Fruit fly (Drosophila melanogaster): ENCODE results near the gene CycJ.
A peak's percentile ranks its signal among the peaks of the same experiment; 100 is the strongest.

CycJ gene

DNA sequence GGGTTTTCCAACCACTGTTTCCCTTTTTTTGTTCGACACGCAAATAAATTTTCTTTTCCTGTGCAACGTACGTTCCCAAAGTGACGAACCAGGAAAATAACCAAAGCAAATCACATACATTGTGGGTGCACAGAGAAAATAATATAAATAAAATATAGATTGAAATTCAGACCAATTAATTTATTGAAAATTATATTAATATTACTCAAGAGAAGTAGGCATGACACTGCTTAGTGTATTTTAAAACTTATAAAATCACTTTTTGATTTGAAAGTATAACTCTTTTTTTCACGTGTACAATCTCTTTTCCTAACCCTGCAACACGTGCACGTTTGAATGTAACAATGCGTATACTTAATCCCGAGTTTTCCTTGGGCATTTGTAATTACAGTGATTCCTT, 30.4 kb downstream of the CycJ start (continued):
- no peak for TF ChIP-seq dac (GFP tag; optimal IDR thresholded peaks at IDR 0.05)
- no peak for TF ChIP-seq CG34406 (GFP tag; optimal IDR thresholded peaks at IDR 0.05)
- no peak for TF ChIP-seq achi (GFP tag; optimal IDR thresholded peaks at IDR 0.05)
- no peak for TF ChIP-seq pdm3 (GFP tag; optimal IDR thresholded peaks at IDR 0.05)
- no peak for TF ChIP-seq CG1621 (tag; optimal IDR thresholded peaks at IDR 0.05)
- no peak for TF ChIP-seq fkh (GFP tag; optimal IDR thresholded peaks at IDR 0.05)
- TF ChIP-seq Hr39 (GFP tag; optimal IDR thresholded peaks at IDR 0.05) = no peak
- peak; percentile 30 for TF ChIP-seq CG32006 (GFP tag; optimal IDR thresholded peaks at IDR 0.05)
- no peak for TF ChIP-seq Eip75B (GFP tag; optimal IDR thresholded peaks at IDR 0.05)
- no peak for TF ChIP-seq CG10631 (GFP tag; optimal IDR thresholded peaks at IDR 0.05)
- TF ChIP-seq Met (GFP tag; optimal IDR thresholded peaks at IDR 0.05) = no peak
- no peak for TF ChIP-seq ss (GFP tag; optimal IDR thresholded peaks at IDR 0.05)
- no peak for TF ChIP-seq CG11902 (GFP tag; optimal IDR thresholded peaks at IDR 0.05)
- TF ChIP-seq Ets96B (tag; optimal IDR thresholded peaks at IDR 0.05) = no peak
- TF ChIP-seq Smox (GFP tag; optimal IDR thresholded peaks at IDR 0.05) = no peak
- TF ChIP-seq Eip93F (GFP tag; optimal IDR thresholded peaks at IDR 0.05) = no peak
- no peak for TF ChIP-seq Gug (GFP tag; IDR thresholded peaks at IDR 0.05)
- no peak for TF ChIP-seq Sox14 (GFP tag; optimal IDR thresholded peaks at IDR 0.05)
- 0 out of 3 replicates have a peak, but pooled peaks have one; percentile 25 for TF ChIP-seq eg (GFP tag; IDR thresholded peaks at IDR 0.05)
- TF ChIP-seq Eip78C (GFP tag) = peak; percentile 55
- peak; percentile 19 for TF ChIP-seq svp (GFP tag)
- no peak for TF ChIP-seq vri (GFP tag; optimal IDR thresholded peaks at IDR 0.05)
- no peak for TF ChIP-seq CG8632 (GFP tag; optimal IDR thresholded peaks at IDR 0.05)

DNA sequence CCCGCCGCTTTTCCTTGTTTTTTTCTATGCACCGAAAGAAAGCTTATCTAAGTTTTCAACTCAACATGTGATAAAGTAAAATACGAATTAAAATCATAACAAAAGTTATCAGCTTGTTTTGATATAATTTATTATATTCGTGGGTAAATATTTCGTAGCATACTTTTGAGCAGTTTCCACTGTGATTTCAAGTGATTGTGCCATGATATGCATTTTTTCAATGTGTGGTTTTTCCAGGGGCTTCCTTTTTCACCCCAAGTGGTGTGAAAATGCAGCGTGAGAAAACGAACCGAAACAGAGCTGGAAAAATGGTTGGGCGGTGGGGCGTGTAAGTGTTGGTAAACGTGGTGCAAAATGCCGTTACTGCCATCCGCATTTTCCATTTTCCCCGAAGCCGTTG, 37.0 kb downstream of the CycJ start:
- no peak for TF ChIP-seq svp (GFP tag)
- TF ChIP-seq eg (GFP tag; IDR thresholded peaks at IDR 0.05) = no peak
- peak; percentile 38 for TF ChIP-seq CG15336 (GFP tag; IDR thresholded peaks at IDR 0.05)
- TF ChIP-seq CG6808 (GFP tag; optimal IDR thresholded peaks at IDR 0.05) = no peak
- TF ChIP-seq CG11294 (GFP tag; IDR thresholded peaks at IDR 0.05) = no peak
- TF ChIP-seq cyc (GFP tag; optimal IDR thresholded peaks at IDR 0.05) = no peak
- no peak for TF ChIP-seq Ets96B (tag; optimal IDR thresholded peaks at IDR 0.05)
- TF ChIP-seq lz (GFP tag; optimal IDR thresholded peaks at IDR 0.05) = no peak
- TF ChIP-seq Hr4 (GFP tag; optimal IDR thresholded peaks at IDR 0.05) = peak; percentile 22
- no peak for TF ChIP-seq CG3919 (GFP tag; optimal IDR thresholded peaks at IDR 0.05)
- no peak for TF ChIP-seq Eip75B (GFP tag; optimal IDR thresholded peaks at IDR 0.05)
- TF ChIP-seq Gug (GFP tag; IDR thresholded peaks at IDR 0.05) = no peak
- TF ChIP-seq ss (GFP tag; optimal IDR thresholded peaks at IDR 0.05) = no peak
- TF ChIP-seq CG6792 (GFP tag; optimal IDR thresholded peaks at IDR 0.05) = no peak
- TF ChIP-seq Met (GFP tag; optimal IDR thresholded peaks at IDR 0.05) = no peak
- TF ChIP-seq Sox14 (GFP tag; optimal IDR thresholded peaks at IDR 0.05) = no peak

DNA sequence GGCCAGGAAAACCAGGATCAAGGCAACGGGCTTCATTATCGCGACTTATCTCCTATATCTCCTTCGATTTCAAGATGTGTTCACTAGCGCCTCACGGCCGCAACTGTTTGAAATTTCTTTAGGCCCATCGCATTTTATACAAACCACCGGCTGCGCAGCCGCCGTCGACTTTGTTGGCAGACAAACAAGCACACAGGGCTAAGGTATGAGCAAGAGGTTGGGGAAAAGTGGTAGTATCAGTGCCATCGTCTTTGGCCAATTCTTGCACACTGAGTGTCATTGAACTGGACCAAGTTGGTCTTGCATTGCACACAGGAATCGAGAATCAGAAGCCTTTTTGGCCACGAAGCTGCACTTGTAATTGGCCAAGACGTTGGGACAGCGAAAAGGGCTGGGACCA, 46.3 kb downstream of the CycJ start, which contains the start of gene ImpE2:
Gene ImpE2 (minus strand): TSS at position 115 of the 400 bp plus-strand sequence.
- TF ChIP-seq dsx (GFP tag; optimal IDR thresholded peaks at IDR 0.05; ENCODE audit: poor library complexity, severe bottlenecking) = peak; percentile 38
- TF ChIP-seq CG4318 (GFP tag; optimal IDR thresholded peaks at IDR 0.05) = no peak

DNA sequence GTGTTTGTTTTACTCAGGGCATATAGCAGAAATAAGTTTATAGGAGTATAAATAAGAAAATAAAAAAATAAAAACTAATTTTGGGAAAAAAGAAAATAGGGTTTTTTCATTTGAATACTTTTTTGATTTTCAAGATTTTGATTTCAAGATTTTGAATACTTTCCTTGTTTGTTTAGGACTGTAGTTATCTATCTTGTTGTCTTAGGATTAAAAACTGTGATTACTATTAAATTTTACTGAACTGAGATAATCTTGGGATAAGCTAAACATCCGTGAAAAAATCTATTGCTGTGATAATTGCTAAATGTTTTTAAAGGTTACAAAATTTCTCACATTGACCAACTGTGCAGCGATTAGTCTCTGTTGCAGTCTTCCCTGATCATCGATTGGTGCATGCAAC, 46.8 kb downstream of the CycJ start:
- peak; percentile 59 for TF ChIP-seq acj6 (GFP tag; optimal IDR thresholded peaks at IDR 0.05)
- peak; percentile 81 for TF ChIP-seq CG10631 (GFP tag; optimal IDR thresholded peaks at IDR 0.05)
- peak; percentile 55 for TF ChIP-seq OdsH (GFP tag; optimal IDR thresholded peaks at IDR 0.05)
- peak; percentile 14 for TF ChIP-seq CG4318 (GFP tag; optimal IDR thresholded peaks at IDR 0.05)
- TF ChIP-seq Ets96B (tag; optimal IDR thresholded peaks at IDR 0.05) = peak; percentile 66
- no peak for TF ChIP-seq CG6163 (GFP tag; IDR thresholded peaks at IDR 0.05)
- peak; percentile 9 for TF ChIP-seq CG8632 (GFP tag; optimal IDR thresholded peaks at IDR 0.05)
- TF ChIP-seq achi (GFP tag; optimal IDR thresholded peaks at IDR 0.05) = peak; percentile 56
- TF ChIP-seq Blimp-1 (GFP tag; optimal IDR thresholded peaks at IDR 0.05) = no peak
- no peak for TF ChIP-seq dac (GFP tag; optimal IDR thresholded peaks at IDR 0.05)
- TF ChIP-seq CG1621 (tag; optimal IDR thresholded peaks at IDR 0.05) = no peak
- TF ChIP-seq CG6808 (GFP tag; optimal IDR thresholded peaks at IDR 0.05) = peak; percentile 67
- peak; percentile 38 for TF ChIP-seq CG32006 (GFP tag; optimal IDR thresholded peaks at IDR 0.05)
- TF ChIP-seq Sox102F (GFP tag; optimal IDR thresholded peaks at IDR 0.05) = peak; percentile 65
- peak; percentile 11 for TF ChIP-seq vri (GFP tag; optimal IDR thresholded peaks at IDR 0.05)
- peak; percentile 16 for TF ChIP-seq CG11762 (GFP tag; optimal IDR thresholded peaks at IDR 0.05; ENCODE audit: insufficient read depth)
- peak; percentile 30 for TF ChIP-seq net (GFP tag; optimal IDR thresholded peaks at IDR 0.05)
- TF ChIP-seq fkh (GFP tag; optimal IDR thresholded peaks at IDR 0.05) = no peak
- peak; percentile 88 for TF ChIP-seq Eip78C (GFP tag)
- peak; percentile 41 for TF ChIP-seq CG34406 (GFP tag; optimal IDR thresholded peaks at IDR 0.05)
- no peak for TF ChIP-seq CG11902 (GFP tag; optimal IDR thresholded peaks at IDR 0.05)
- peak; percentile 65 for TF ChIP-seq cyc (GFP tag; optimal IDR thresholded peaks at IDR 0.05)
- peak; percentile 77 for TF ChIP-seq Met (GFP tag; optimal IDR thresholded peaks at IDR 0.05)
- peak; percentile 64 for TF ChIP-seq lz (GFP tag; optimal IDR thresholded peaks at IDR 0.05)
- TF ChIP-seq Sox15 (GFP tag; optimal IDR thresholded peaks at IDR 0.05) = no peak
- TF ChIP-seq Eip93F (GFP tag; optimal IDR thresholded peaks at IDR 0.05) = no peak
- peak; percentile 48 for TF ChIP-seq CG6792 (GFP tag; optimal IDR thresholded peaks at IDR 0.05)
- TF ChIP-seq CG3919 (GFP tag; optimal IDR thresholded peaks at IDR 0.05) = peak; percentile 68
- TF ChIP-seq CG31627 (GFP tag; optimal IDR thresholded peaks at IDR 0.05) = peak; percentile 59
- TF ChIP-seq CG9139 (GFP tag; optimal IDR thresholded peaks at IDR 0.05) = no peak
- no peak for TF ChIP-seq CG11294 (GFP tag; IDR thresholded peaks at IDR 0.05)

Data from whole organism, prepupa.